Worm (Caenorhabditis elegans) whole organism, young adult: Measurements from ENCODE around the gene F32D8.5.

Experiments used
- B0035.1 ChIP-seq: sonication (generic microtip); optimal IDR thresholded peaks from 2 replicates; lab custom pipeline; 2016; ENCODE audit warnings: missing genetic modification characterization, mild to moderate bottlenecking, missing compliant biosample characterization, missing genotype, missing genetic modification reagents
- F23B12.7 ChIP-seq: sonication (generic microtip); optimal IDR thresholded peaks from 2 replicates; lab custom pipeline; 2017; ENCODE audit warnings: missing genetic modification characterization, mild to moderate bottlenecking, missing compliant biosample characterization, antibody characterized with exemption, moderate library complexity; ENCODE audit not compliant: insufficient read depth
- F39B2.1 ChIP-seq: fragments of 200-800 bp; sonication (Bioruptor generic); IDR thresholded peaks from 2 replicates; pipeline ENCODE4 v1.3.6; 2022; ENCODE audit warnings: missing genetic modification reagents, missing genetic modification characterization, missing compliant biosample characterization
- K11D2.4 ChIP-seq: fragments of 200-800 bp; sonication (Bioruptor generic); IDR thresholded peaks from 2 replicates; pipeline ENCODE4 v1.3.6; 2022; ENCODE audit warnings: missing genetic modification reagents, missing genetic modification characterization, missing compliant biosample characterization
- T26A5.8 ChIP-seq: sonication (generic microtip); optimal IDR thresholded peaks from 2 replicates; lab custom pipeline; 2016; ENCODE audit warnings: missing genetic modification characterization, missing compliant biosample characterization
- Y53G8AR.9 ChIP-seq: fragments of 200-800 bp; sonication (Bioruptor generic); conservative IDR thresholded peaks from 2 replicates; pipeline ENCODE4 v1.3.6; 2022; ENCODE audit warnings: missing genetic modification reagents, missing genetic modification characterization, missing compliant biosample characterization
- Y95B8A.8 ChIP-seq: fragments of 200-800 bp; sonication (Bioruptor generic); IDR thresholded peaks from 2 replicates; pipeline ENCODE4 v1.3.6; 2022; ENCODE audit warnings: missing genetic modification reagents, missing genetic modification characterization, missing compliant biosample characterization
- ama-1 ChIP-seq, 3 experiments: fragments of 150-350 bp in 1 of 3; sonication (generic microtip) in 2 of 3; optimal IDR thresholded peaks; 2 replicates each; lab custom pipeline; 2014 to 2018; ENCODE audit warnings: missing biosample characterization in 2 of 3, missing genetic modification characterization in 2 of 3, missing genetic modification reagents in 2 of 3
- aptf-2 ChIP-seq: fragments of 200-800 bp; sonication (Bioruptor generic); conservative IDR thresholded peaks from 2 replicates; pipeline ENCODE4 v1.3.6; 2022; ENCODE audit warnings: missing genetic modification reagents, missing genetic modification characterization, missing compliant biosample characterization
- athp-1 ChIP-seq: sonication (generic microtip); optimal IDR thresholded peaks from 2 replicates; lab custom pipeline; 2017; ENCODE audit warnings: mild to moderate bottlenecking, missing genetic modification characterization, missing compliant biosample characterization
- ccch-3 ChIP-seq: fragments of 200-800 bp; sonication (Bioruptor generic); optimal IDR thresholded peaks from 2 replicates; lab custom pipeline; 2018; ENCODE audit warnings: mild to moderate bottlenecking, missing genetic modification characterization, missing compliant biosample characterization
- ceh-27 ChIP-seq: fragments of 200-800 bp; sonication (Bioruptor generic); optimal IDR thresholded peaks from 2 replicates; lab custom pipeline; 2018; ENCODE audit warnings: mild to moderate bottlenecking, missing genetic modification characterization, moderate library complexity, missing compliant biosample characterization
- ceh-40 ChIP-seq: fragments of 200-800 bp; sonication (Bioruptor generic); IDR thresholded peaks from 2 replicates; pipeline ENCODE4 v1.3.6; 2022; ENCODE audit warnings: missing genetic modification characterization, missing compliant biosample characterization
- ceh-58 ChIP-seq: fragments of 200-800 bp; sonication (Bioruptor generic); IDR thresholded peaks from 2 replicates; pipeline ENCODE4 v1.3.6; 2022; ENCODE audit warnings: missing genetic modification characterization, missing compliant biosample characterization
- ceh-79 ChIP-seq: sonication (generic microtip); optimal IDR thresholded peaks from 2 replicates; lab custom pipeline; 2017; ENCODE audit warnings: mild to moderate bottlenecking, missing genetic modification characterization, missing compliant biosample characterization
- ceh-91 ChIP-seq: fragments of 200-800 bp; sonication (Bioruptor generic); IDR thresholded peaks from 2 replicates; pipeline ENCODE4 v1.3.6; 2022; ENCODE audit warnings: missing genetic modification reagents, missing genetic modification characterization, missing compliant biosample characterization
- dox-1 ChIP-seq: fragments of 200-800 bp; sonication (Bioruptor generic); IDR thresholded peaks from 2 replicates; pipeline ENCODE4 v1.3.6; 2022; ENCODE audit warnings: missing genetic modification reagents, missing genetic modification characterization, missing compliant biosample characterization
- efl-1 ChIP-seq: fragments of 150-350 bp; optimal IDR thresholded peaks from 2 replicates; lab custom pipeline; 2014; ENCODE audit warnings: missing biosample characterization, missing genetic modification reagents, missing genetic modification characterization
- egl-18 ChIP-seq: fragments of 200-800 bp; sonication (Bioruptor generic); IDR thresholded peaks from 2 replicates; pipeline ENCODE4 v1.3.6; 2022; ENCODE audit warnings: missing genetic modification reagents, missing genetic modification characterization, missing compliant biosample characterization
- egl-44 ChIP-seq: fragments of 200-800 bp; sonication (Bioruptor generic); IDR thresholded peaks from 2 replicates; pipeline ENCODE4 v1.3.6; 2022; ENCODE audit warnings: missing genetic modification reagents, missing genetic modification characterization, missing compliant biosample characterization
- egrh-3 ChIP-seq: fragments of 200-800 bp; sonication (Bioruptor generic); IDR thresholded peaks from 2 replicates; pipeline ENCODE4 v1.3.6; 2022; ENCODE audit warnings: missing genetic modification reagents, missing genetic modification characterization, missing compliant biosample characterization
- hlh-26 ChIP-seq: fragments of 200-800 bp; sonication (Bioruptor generic); conservative IDR thresholded peaks from 2 replicates; pipeline ENCODE4 v1.3.6; 2022; ENCODE audit warnings: missing genetic modification reagents, missing genetic modification characterization, missing compliant biosample characterization
- hmg-1.2 ChIP-seq: fragments of 200-800 bp; sonication (Bioruptor generic); IDR thresholded peaks from 2 replicates; pipeline ENCODE4 v1.3.6; 2022; ENCODE audit warnings: missing genetic modification reagents, missing genetic modification characterization, missing compliant biosample characterization
- lag-1 ChIP-seq: fragments of 200-800 bp; sonication (Bioruptor generic); IDR thresholded peaks from 2 replicates; pipeline ENCODE4 v1.3.6; 2022; ENCODE audit warnings: missing genetic modification reagents, missing genetic modification characterization, missing compliant biosample characterization
- lin-26 ChIP-seq: fragments of 200-800 bp; sonication (Bioruptor generic); IDR thresholded peaks from 2 replicates; pipeline ENCODE4 v1.3.6; 2022; ENCODE audit warnings: missing genetic modification reagents, missing genetic modification characterization, missing compliant biosample characterization
- lin-35 ChIP-seq, 3 experiments: fragments of 150-350 bp in 2 of 3; sonication (generic microtip) in 1 of 3; optimal IDR thresholded peaks; 2 replicates each; lab custom pipeline; 2014 to 2018; ENCODE audit warnings: missing biosample characterization in 3 of 3, missing genetic modification characterization in 3 of 3, missing genetic modification reagents in 3 of 3
- lsl-1 ChIP-seq: fragments of 200-800 bp; sonication (Bioruptor generic); optimal IDR thresholded peaks from 2 replicates; lab custom pipeline; 2018; ENCODE audit warnings: mild to moderate bottlenecking, missing genetic modification characterization, moderate library complexity, missing compliant biosample characterization
- mcd-1 ChIP-seq: fragments of 200-800 bp; sonication (Bioruptor generic); IDR thresholded peaks from 2 replicates; pipeline ENCODE4 v1.3.6; 2022; ENCODE audit warnings: missing genetic modification reagents, missing genetic modification characterization, missing compliant biosample characterization
- nfyb-1 ChIP-seq: fragments of 200-800 bp; sonication (Bioruptor generic); IDR thresholded peaks from 2 replicates; pipeline ENCODE4 v1.3.6; 2022; ENCODE audit warnings: missing genetic modification reagents, missing genetic modification characterization, missing compliant biosample characterization
- nhr-80 ChIP-seq: sonication (generic microtip); optimal IDR thresholded peaks from 2 replicates; lab custom pipeline; 2016; ENCODE audit warnings: missing genetic modification characterization, missing compliant biosample characterization
- pha-4 ChIP-seq: fragments of 150-350 bp; sonication (generic microtip); optimal IDR thresholded peaks from 2 replicates; lab custom pipeline; 2014; ENCODE audit warnings: missing biosample characterization, missing genetic modification reagents, missing genetic modification characterization
- rec-8 ChIP-seq, 2 experiments: sonication (generic microtip); optimal IDR thresholded peaks; 2 replicates each; lab custom pipeline; 2016; ENCODE audit warnings: mild to moderate bottlenecking in 2 of 2, missing genetic modification characterization in 2 of 2, missing genetic modification reagents in 2 of 2, missing genotype in 2 of 2, missing biosample characterization in 1 of 2, missing compliant biosample characterization in 1 of 2, moderate library complexity in 1 of 2
- sdz-38 ChIP-seq: sonication (generic microtip); optimal IDR thresholded peaks from 2 replicates; lab custom pipeline; 2016; ENCODE audit warnings: missing genotype, missing genetic modification characterization, missing compliant biosample characterization
- snpc-1.1 ChIP-seq: sonication (generic microtip); optimal IDR thresholded peaks from 2 replicates; lab custom pipeline; 2017; ENCODE audit warnings: missing genetic modification characterization, mild to moderate bottlenecking, missing compliant biosample characterization, antibody characterized with exemption, moderate library complexity, missing genotype, missing genetic modification reagents; ENCODE audit not compliant: insufficient read depth
- sptf-2 ChIP-seq: fragments of 200-800 bp; sonication (Bioruptor generic); optimal IDR thresholded peaks from 2 replicates; lab custom pipeline; 2018; ENCODE audit warnings: mild to moderate bottlenecking, missing genetic modification characterization, missing compliant biosample characterization
- tbp1 ChIP-seq: fragments of 200-800 bp; sonication (Bioruptor generic); optimal IDR thresholded peaks from 2 replicates; lab custom pipeline; 2018; ENCODE audit warnings: mild to moderate bottlenecking, missing genetic modification characterization, missing compliant biosample characterization
- tbx-9 ChIP-seq: sonication (generic microtip); optimal IDR thresholded peaks from 2 replicates; lab custom pipeline; 2016; ENCODE audit warnings: borderline replicate concordance, missing genetic modification characterization, inconsistent platforms, missing compliant biosample characterization
- unc-130 ChIP-seq: sonication (generic microtip); optimal IDR thresholded peaks from 2 replicates; lab custom pipeline; 2016; ENCODE audit warnings: missing genetic modification reagents, missing genetic modification characterization, missing compliant biosample characterization
- unc-62 ChIP-seq: fragments of 150-350 bp; optimal IDR thresholded peaks from 2 replicates; lab custom pipeline; 2014; ENCODE audit warnings: missing biosample characterization, missing genetic modification reagents, missing genetic modification characterization
- xnd-1 ChIP-seq: sonication (generic microtip); optimal IDR thresholded peaks from 2 replicates; lab custom pipeline; 2016; ENCODE audit warnings: missing genotype, missing genetic modification reagents, missing genetic modification characterization, missing compliant biosample characterization
- ztf-22 ChIP-seq: fragments of 200-800 bp; sonication (Bioruptor generic); optimal IDR thresholded peaks from 2 replicates; lab custom pipeline; 2018; ENCODE audit warnings: mild to moderate bottlenecking, missing genetic modification characterization, moderate library complexity, missing compliant biosample characterization
- ztf-26 ChIP-seq: sonication (generic microtip); optimal IDR thresholded peaks from 2 replicates; lab custom pipeline; 2017; ENCODE audit warnings: missing genetic modification characterization, missing compliant biosample characterization
- ztf-28 ChIP-seq: fragments of 200-800 bp; sonication (Bioruptor generic); IDR thresholded peaks from 2 replicates; pipeline ENCODE4 v1.3.6; 2022; ENCODE audit warnings: missing genetic modification reagents, missing genetic modification characterization, missing compliant biosample characterization
- ztf-3 ChIP-seq: fragments of 200-800 bp; sonication (Bioruptor generic); optimal IDR thresholded peaks from 2 replicates; lab custom pipeline; 2018; ENCODE audit warnings: mild to moderate bottlenecking, missing genetic modification characterization, missing compliant biosample characterization
- ztf-6 ChIP-seq: fragments of 200-800 bp; sonication (Bioruptor generic); IDR thresholded peaks from 2 replicates; pipeline ENCODE4 v1.3.6; 2022; ENCODE audit warnings: missing genetic modification reagents, missing genetic modification characterization, missing compliant biosample characterization

Gene F32D8.5

ce11 chrV:10856901-10857637 lies 37.5 kb upstream of the F32D8.5 start (continued):
- TF ChIP-seq lsl-1 (GFP tag; lab: Kevin White, UChicago) (no peak), T26A5.8 (no peak), dox-1 (GFP tag; lab: Robert Waterston, UW) (0 out of 2 replicates have a peak, but pooled peaks have one; percentile 52), egrh-3 (no peak), nhr-80 (tag; lab: Kevin White, UChicago) (peak; percentile 85), ccch-3 (GFP tag; lab: Kevin White, UChicago) (no peak), ceh-91 (GFP tag; lab: Robert Waterston, UW) (no peak), Y95B8A.8 (GFP tag; lab: Robert Waterston, UW) (no peak), sptf-2 (GFP tag; lab: Kevin White, UChicago) (no peak), ztf-22 (GFP tag; lab: Kevin White, UChicago) (peak; percentile 7), pha-4 (tag; lab: Kevin White, UChicago) (no peak), ceh-79 (tag; lab: Kevin White, UChicago) (no peak), F39B2.1 (GFP tag; lab: Robert Waterston, UW) (no peak)
- TF ChIP-seq, all 124 proteins: peak for 11

- no peak for TF ChIP-seq egl-18 (GFP tag; lab: Robert Waterston, UW)
- TF ChIP-seq rec-8 (tag; optimal IDR thresholded peaks at IDR 0.05; lab: Kevin White, UChicago): no peak
- TF ChIP-seq hlh-26 (GFP tag; lab: Robert Waterston, UW): no peak
- no peak for TF ChIP-seq Y53G8AR.9
- no peak for TF ChIP-seq ama-1 (optimal IDR thresholded peaks at IDR 0.05; lab: Kevin White, UChicago)
- TF ChIP-seq ama-1 (GFP tag; optimal IDR thresholded peaks at IDR 0.05; lab: Kevin White, UChicago): no peak
- no peak for TF ChIP-seq ztf-3 (GFP tag; lab: Kevin White, UChicago)
- TF ChIP-seq lin-26 (GFP tag; lab: Robert Waterston, UW): 0 out of 2 replicates have a peak, but pooled peaks have one; percentile 49
- TF ChIP-seq egrh-3: peak; percentile 66
- TF ChIP-seq sdz-38 (tag; lab: Kevin White, UChicago): no peak
- TF ChIP-seq xnd-1 (tag; lab: Kevin White, UChicago): no peak
- no peak for TF ChIP-seq ceh-40 (GFP tag; lab: Robert Waterston, UW)
- TF ChIP-seq K11D2.4 (GFP tag; lab: Robert Waterston, UW): peak; percentile 72; the same call in 1 of the 2 replicates
- peak; percentile 34 for TF ChIP-seq ztf-26
- TF ChIP-seq F39B2.1 (GFP tag; lab: Robert Waterston, UW): no peak
- TF ChIP-seq snpc-1.1 (tag; lab: Kevin White, UChicago): no peak
- TF ChIP-seq ztf-28 (GFP tag; lab: Robert Waterston, UW): no peak
- 0 out of 2 replicates have a peak, but pooled peaks have one; percentile 30 for TF ChIP-seq mcd-1 (GFP tag; lab: Robert Waterston, UW)
- no peak for TF ChIP-seq lag-1 (GFP tag; lab: Robert Waterston, UW)
- TF ChIP-seq lin-35 (GFP tag; optimal IDR thresholded peaks at IDR 0.05; lab: Kevin White, UChicago): peak in 1 of 3 experiments; percentile 19
- peak; percentile 57; the same call in 1 of the 2 replicates for TF ChIP-seq nfyb-1 (GFP tag; lab: Robert Waterston, UW)
- TF ChIP-seq ceh-58 (GFP tag; lab: Robert Waterston, UW): no peak
- no peak for TF ChIP-seq F23B12.7
- TF ChIP-seq egl-44: 0 out of 2 replicates have a peak, but pooled peaks have one; percentile 7
- peak; percentile 50; the same call in 1 of the 2 replicates for TF ChIP-seq hmg-1.2
- TF ChIP-seq pha-4 (tag; lab: Kevin White, UChicago): no peak
- no peak for TF ChIP-seq aptf-2 (GFP tag; lab: Robert Waterston, UW)
- TF ChIP-seq efl-1 (GFP tag; lab: Kevin White, UChicago): no peak
- no peak for TF ChIP-seq T26A5.8
- TF ChIP-seq ceh-27 (GFP tag; lab: Kevin White, UChicago): peak; percentile 72
- no peak for TF ChIP-seq tbx-9 (tag; lab: Kevin White, UChicago)
- TF ChIP-seq unc-130 (GFP tag; lab: Kevin White, UChicago): no peak
- TF ChIP-seq tbp1 (GFP tag; lab: Kevin White, UChicago): peak; percentile 3
- TF ChIP-seq ztf-6 (GFP tag; lab: Robert Waterston, UW): no peak
- no peak for TF ChIP-seq B0035.1 (tag; lab: Kevin White, UChicago)
- no peak for TF ChIP-seq unc-62 (GFP tag; lab: Kevin White, UChicago)
- no peak for TF ChIP-seq athp-1 (tag; lab: Kevin White, UChicago)
These were observed 36.3 kb upstream of the F32D8.5 start for ce11 chrV:10858340-10858739.
